Worm (Caenorhabditis elegans): ENCODE data around the gene rnst-2.

The rnst-2 gene

DNA sequence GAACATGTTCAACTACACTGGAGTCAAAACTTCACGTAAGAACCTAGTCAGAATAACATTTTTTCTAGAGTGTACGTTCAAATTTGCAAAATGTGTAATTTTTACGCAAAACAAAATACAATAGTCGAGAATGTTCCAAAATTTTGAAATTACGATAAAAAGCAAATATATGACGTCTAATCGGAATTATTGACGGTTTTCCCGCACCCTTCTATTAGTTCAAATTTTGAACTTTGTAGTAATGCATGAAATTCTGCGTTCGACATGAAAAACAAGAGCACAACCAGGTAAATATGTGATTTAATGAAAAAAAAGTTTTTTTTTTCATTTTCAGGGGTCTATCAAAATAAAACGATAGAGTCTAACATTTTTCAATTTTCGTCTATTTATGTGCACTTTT lies 23.3 kb upstream of the rnst-2 start (continued):
- no peak for TF ChIP-seq lag-1 (GFP tag; IDR thresholded peaks at IDR 0.05)
- TF ChIP-seq rpc-1 (optimal IDR thresholded peaks at IDR 0.05) = no peak
- no peak for TF ChIP-seq rpc-1 (tag; optimal IDR thresholded peaks at IDR 0.05)
- TF ChIP-seq attf-6 (GFP tag; IDR thresholded peaks at IDR 0.05) = no peak
- no peak for TF ChIP-seq ZK185.1 (tag; optimal IDR thresholded peaks at IDR 0.05; ENCODE audit: poor library complexity, severe bottlenecking)

DNA sequence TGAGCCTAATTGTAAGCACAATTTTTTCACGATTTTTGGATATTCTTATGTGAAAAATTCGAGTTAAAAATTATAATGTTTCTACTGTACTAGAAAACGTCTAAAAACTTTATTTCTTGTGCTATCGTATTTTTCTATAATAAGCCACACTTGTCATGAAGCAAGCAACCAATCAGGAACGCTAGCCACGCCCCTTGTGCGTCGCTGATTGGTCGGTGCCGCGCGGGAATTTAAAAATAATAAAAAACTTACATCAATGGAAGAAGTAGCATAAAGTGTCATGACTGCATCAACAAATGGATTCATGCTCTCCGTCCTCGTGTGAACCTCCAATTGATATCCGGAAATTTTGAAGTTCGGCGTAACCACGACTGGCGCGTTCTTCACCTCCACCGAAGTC lies 14.1 kb upstream of the rnst-2 start:
- TF ChIP-seq somi-1 (GFP tag; optimal IDR thresholded peaks at IDR 0.05) (no peak), ama-1 (optimal IDR thresholded peaks at IDR 0.05) (no peak), ama-1 (GFP tag; optimal IDR thresholded peaks at IDR 0.05) (no peak), nfyb-1 (GFP tag; IDR thresholded peaks at IDR 0.05) (peak; percentile 80; the same call in 1 of the 2 replicates)

DNA sequence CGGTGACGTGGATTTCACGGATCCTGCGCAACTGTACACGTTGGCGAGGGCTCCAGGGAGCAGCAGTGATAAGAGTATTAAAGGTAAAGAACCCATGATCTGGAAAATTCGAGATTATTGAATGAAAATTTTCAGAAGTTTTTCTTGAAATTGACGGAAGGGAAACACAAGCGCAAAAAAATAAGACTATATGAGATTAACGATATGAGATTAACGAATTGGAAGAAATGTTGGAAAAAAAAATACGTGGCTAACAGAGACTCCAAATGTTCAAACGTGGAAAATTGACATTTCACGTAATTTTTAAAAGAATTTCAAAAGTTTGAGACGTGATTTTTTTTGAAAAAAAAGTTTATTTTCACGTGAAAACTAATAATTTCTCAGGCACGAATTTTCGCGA lies 12.9 kb upstream of the rnst-2 start, which contains the start of gene nra-4:
nra-4 (minus strand) TSS at position 101 of the 400 bp plus-strand sequence.
- no peak for TF ChIP-seq mel-28 (tag; optimal IDR thresholded peaks at IDR 0.05; ENCODE audit: borderline replicate concordance)
- no peak for TF ChIP-seq ets-4 (GFP tag; optimal IDR thresholded peaks at IDR 0.05)
- TF ChIP-seq madf-8 (GFP tag; conservative IDR thresholded peaks at IDR 0.05) = no peak
- no peak for TF ChIP-seq hmg-1.2 (GFP tag; IDR thresholded peaks at IDR 0.05)
- no peak for TF ChIP-seq tbp1 (GFP tag; optimal IDR thresholded peaks at IDR 0.05)
- no peak for TF ChIP-seq tlf-1 (GFP tag; optimal IDR thresholded peaks at IDR 0.05)
- TF ChIP-seq nhr-179 (tag; optimal IDR thresholded peaks at IDR 0.05) = no peak
- no peak for TF ChIP-seq ztf-26 (tag; optimal IDR thresholded peaks at IDR 0.05)
- no peak for TF ChIP-seq die-1 (tag; optimal IDR thresholded peaks at IDR 0.05)
- TF ChIP-seq egl-18 (GFP tag; IDR thresholded peaks at IDR 0.05) = no peak
- no peak for TF ChIP-seq B0035.1 (tag; optimal IDR thresholded peaks at IDR 0.05)
- no peak for TF ChIP-seq hsf-1 (GFP tag; IDR thresholded peaks at IDR 0.05)

DNA sequence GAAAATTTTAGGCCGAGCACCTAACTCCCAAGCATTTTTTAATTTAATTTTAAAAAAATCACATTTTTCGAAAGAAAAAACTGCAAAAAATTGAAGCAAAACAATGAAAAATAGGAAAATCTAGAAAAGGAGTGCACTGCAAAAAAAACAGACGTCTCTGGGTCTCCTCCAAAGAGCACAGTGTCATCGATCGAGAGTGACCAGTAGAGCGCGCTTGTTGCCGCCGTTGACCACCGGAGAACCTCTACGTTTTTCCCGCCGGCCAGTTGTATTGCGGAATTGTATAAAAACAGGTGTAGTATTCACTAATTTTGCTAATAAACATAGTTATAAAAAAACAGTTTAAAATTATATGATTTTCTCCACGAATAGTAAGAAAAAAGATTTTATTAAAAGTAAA lies 12.1 kb upstream of the rnst-2 start:
- TF ChIP-seq B0336.3 (GFP tag; IDR thresholded peaks at IDR 0.05) (no peak), somi-1 (GFP tag; optimal IDR thresholded peaks at IDR 0.05) (no peak), ztf-3 (GFP tag; optimal IDR thresholded peaks at IDR 0.05) (no peak), nhr-27 (tag; optimal IDR thresholded peaks at IDR 0.05) (no peak), lir-1 (GFP tag; conservative IDR thresholded peaks at IDR 0.05) (no peak), akir-1 (GFP tag; optimal IDR thresholded peaks at IDR 0.05) (no peak), hmg-1.2 (GFP tag; IDR thresholded peaks at IDR 0.05) (peak; percentile 44; the same call in 1 of the 2 replicates), ceh-27 (GFP tag; optimal IDR thresholded peaks at IDR 0.05) (no peak), attf-5 (GFP tag; optimal IDR thresholded peaks at IDR 0.05) (no peak), madf-8 (GFP tag; conservative IDR thresholded peaks at IDR 0.05) (peak; percentile 76), fkh-3 (tag; optimal IDR thresholded peaks at IDR 0.05) (no peak), rcor-1 (GFP tag; IDR thresholded peaks at IDR 0.05) (no peak), pha-4 (tag; optimal IDR thresholded peaks at IDR 0.05) (no peak), ceh-58 (GFP tag; IDR thresholded peaks at IDR 0.05) (no peak), C06A6.2 (GFP tag; conservative IDR thresholded peaks at IDR 0.05) (no peak), sea-2 (GFP tag; IDR thresholded peaks at IDR 0.05) (no peak), ceh-79 (tag; optimal IDR thresholded peaks at IDR 0.05) (no peak), zfh-2 (GFP tag; conservative IDR thresholded peaks at IDR 0.05) (no peak), ceh-100 (GFP tag; IDR thresholded peaks at IDR 0.05) (0 out of 2 replicates have a peak, but pooled peaks have one; percentile 20), xnd-1 (tag; optimal IDR thresholded peaks at IDR 0.05) (peak; percentile 62), hmg-20 (GFP tag; IDR thresholded peaks at IDR 0.05) (no peak), egl-18 (GFP tag; IDR thresholded peaks at IDR 0.05) (no peak), F10E7.11 (tag; optimal IDR thresholded peaks at IDR 0.05) (no peak), let-526 (GFP tag; IDR thresholded peaks at IDR 0.05) (no peak), lag-1 (GFP tag; IDR thresholded peaks at IDR 0.05) (no peak), cebp-2 (GFP tag; IDR thresholded peaks at IDR 0.05) (no peak), B0261.1 (tag; optimal IDR thresholded peaks at IDR 0.05) (no peak), madf-6 (GFP tag; IDR thresholded peaks at IDR 0.05) (peak; percentile 87), ztf-22 (GFP tag; optimal IDR thresholded peaks at IDR 0.05) (no peak), snpc-1.3 (tag; optimal IDR thresholded peaks at IDR 0.05; ENCODE audit: insufficient read depth) (no peak)

All from whole organism, young adult.